Fruit fly (Drosophila melanogaster) whole organism, embryonic: ENCODE data around the gene Trxr1.
A peak's percentile ranks its signal among the peaks of the same experiment; 100 is the strongest.

Experiments
- Bdp1 ChIP-seq: fragments of 200-800 bp; sonication (Bioruptor generic); optimal IDR thresholded peaks from 3 replicates; lab custom pipeline; 2016; ENCODE audit warnings: missing biosample characterization, missing genetic modification characterization
- Blimp-1 ChIP-seq: fragments of 200-800 bp; sonication (Bioruptor generic); optimal IDR thresholded peaks from 3 replicates; lab custom pipeline; 2018; ENCODE audit warnings: missing biosample characterization, missing genetic modification characterization, mild to moderate bottlenecking, moderate library complexity, missing genetic modification reagents
- CG10654 ChIP-seq: fragments of 200-800 bp; sonication (Bioruptor generic); optimal IDR thresholded peaks from 2 replicates; lab custom pipeline; 2016; ENCODE audit warnings: missing biosample characterization, missing genetic modification characterization
- CG10979 ChIP-seq: fragments of 200-800 bp; sonication (Bioruptor generic); optimal IDR thresholded peaks from 2 replicates; lab custom pipeline; 2018; ENCODE audit warnings: missing biosample characterization, mild to moderate bottlenecking, missing genetic modification characterization, moderate library complexity
- CG11093 ChIP-seq: fragments of 200-800 bp; sonication (Bioruptor generic); IDR thresholded peaks from 3 replicates; pipeline ENCODE4 v1.3.6; 2022; ENCODE audit warnings: missing biosample characterization, missing genetic modification characterization
- CG11456 ChIP-seq: fragments of 200-800 bp; sonication (Bioruptor generic); IDR thresholded peaks from 3 replicates; pipeline ENCODE4 v1.3.6; 2022; ENCODE audit warnings: missing biosample characterization, missing genetic modification characterization
- CG13624 ChIP-seq: fragments of 200-800 bp; sonication (Bioruptor generic); optimal IDR thresholded peaks from 2 replicates; lab custom pipeline; 2016; ENCODE audit warnings: missing biosample characterization, missing genetic modification characterization
- CG14441 ChIP-seq: fragments of 200-800 bp; sonication (Bioruptor generic); IDR thresholded peaks from 2 replicates; pipeline ENCODE4 v1.3.6; 2022; ENCODE audit warnings: missing biosample characterization, missing genetic modification characterization
- CG14667 ChIP-seq: fragments of 200-800 bp; sonication (Bioruptor generic); IDR thresholded peaks from 2 replicates; pipeline ENCODE4 v1.3.6; 2022; ENCODE audit warnings: missing biosample characterization, missing genetic modification characterization
- CG14710 ChIP-seq: fragments of 200-800 bp; sonication (Bioruptor generic); optimal IDR thresholded peaks from 3 replicates; lab custom pipeline; 2019; ENCODE audit warnings: missing biosample characterization, mild to moderate bottlenecking, missing genetic modification characterization, moderate library complexity
- CG15514 ChIP-seq: fragments of 200-800 bp; sonication (Bioruptor generic); optimal IDR thresholded peaks from 3 replicates; lab custom pipeline; 2017; ENCODE audit warnings: missing biosample characterization, missing genetic modification characterization, mild to moderate bottlenecking, moderate library complexity, missing genetic modification reagents
- CG16813 ChIP-seq: fragments of 200-800 bp; sonication (Bioruptor generic); IDR thresholded peaks from 3 replicates; pipeline ENCODE4 v1.3.6; 2022; ENCODE audit warnings: missing biosample characterization, missing genetic modification characterization; ENCODE audit not compliant: partially characterized antibody
- CG17802 ChIP-seq: fragments of 200-800 bp; sonication (Bioruptor generic); optimal IDR thresholded peaks from 2 replicates; lab custom pipeline; 2018; ENCODE audit warnings: missing biosample characterization, mild to moderate bottlenecking, missing genetic modification characterization, moderate library complexity
- CG1792 ChIP-seq: fragments of 200-800 bp; sonication (Bioruptor generic); optimal IDR thresholded peaks from 2 replicates; lab custom pipeline; 2016; ENCODE audit warnings: missing biosample characterization, missing genetic modification characterization
- CG2199 ChIP-seq: fragments of 200-800 bp; sonication (Bioruptor generic); IDR thresholded peaks from 3 replicates; pipeline ENCODE4 v1.3.6; 2022; ENCODE audit warnings: missing biosample characterization, missing genetic modification characterization
- CG30403 ChIP-seq: fragments of 200-800 bp; sonication (Bioruptor generic); optimal IDR thresholded peaks from 3 replicates; lab custom pipeline; 2016; ENCODE audit warnings: missing biosample characterization, missing genetic modification characterization
- CG3407 ChIP-seq: fragments of 200-800 bp; sonication (Bioruptor generic); optimal IDR thresholded peaks from 2 replicates; lab custom pipeline; 2018; ENCODE audit warnings: missing biosample characterization, mild to moderate bottlenecking, missing genetic modification characterization
- CG34224 ChIP-seq: fragments of 200-800 bp; sonication (Bioruptor generic); IDR thresholded peaks from 3 replicates; pipeline ENCODE4 v1.3.6; 2022; ENCODE audit warnings: missing biosample characterization, missing genetic modification characterization; ENCODE audit not compliant: partially characterized antibody
- CG3838 ChIP-seq: fragments of 200-800 bp; sonication (Bioruptor generic); optimal IDR thresholded peaks from 3 replicates; lab custom pipeline; 2016; ENCODE audit warnings: missing biosample characterization, missing genetic modification characterization
- CG4617 ChIP-seq: fragments of 200-800 bp; sonication (Bioruptor generic); optimal IDR thresholded peaks from 3 replicates; lab custom pipeline; 2016; ENCODE audit warnings: missing biosample characterization, missing genetic modification characterization, borderline replicate concordance
- CG4820 ChIP-seq: fragments of 200-800 bp; sonication (Bioruptor generic); optimal IDR thresholded peaks from 3 replicates; lab custom pipeline; 2016; ENCODE audit warnings: missing biosample characterization, missing genetic modification characterization
- CG5180 ChIP-seq: fragments of 200-800 bp; sonication (Bioruptor generic); optimal IDR thresholded peaks from 3 replicates; lab custom pipeline; 2017; ENCODE audit warnings: missing biosample characterization, missing genetic modification characterization, mild to moderate bottlenecking, moderate library complexity, missing genetic modification reagents
- CG6175 ChIP-seq: fragments of 200-800 bp; sonication (Bioruptor generic); IDR thresholded peaks from 3 replicates; pipeline ENCODE4 v1.3.6; 2022; ENCODE audit warnings: missing biosample characterization, missing genetic modification characterization
- CG7271 ChIP-seq: fragments of 200-800 bp; sonication (Bioruptor generic); optimal IDR thresholded peaks from 2 replicates; lab custom pipeline; 2018; ENCODE audit warnings: missing biosample characterization, mild to moderate bottlenecking, missing genetic modification characterization, moderate library complexity
- CG7928 ChIP-seq: fragments of 200-800 bp; sonication (Bioruptor generic); optimal IDR thresholded peaks from 2 replicates; lab custom pipeline; 2017; ENCODE audit warnings: missing biosample characterization, mild to moderate bottlenecking, missing genetic modification characterization
- CG7963 ChIP-seq: fragments of 200-800 bp; sonication (Bioruptor generic); IDR thresholded peaks from 3 replicates; pipeline ENCODE4 v1.3.6; 2022; ENCODE audit warnings: missing biosample characterization, missing genetic modification characterization; ENCODE audit not compliant: partially characterized antibody
- CG9215 ChIP-seq: fragments of 200-800 bp; sonication (Bioruptor generic); IDR thresholded peaks from 2 replicates; pipeline ENCODE4 v1.3.6; 2022; ENCODE audit warnings: missing biosample characterization, missing genetic modification characterization
- Chrac-16 ChIP-seq: fragments of 200-800 bp; sonication (Bioruptor generic); optimal IDR thresholded peaks from 3 replicates; lab custom pipeline; 2016; ENCODE audit warnings: missing biosample characterization, missing genetic modification characterization
- Fer3 ChIP-seq: fragments of 200-800 bp; sonication (Bioruptor generic); optimal IDR thresholded peaks from 2 replicates; lab custom pipeline; 2018; ENCODE audit warnings: missing biosample characterization, mild to moderate bottlenecking, missing genetic modification characterization, moderate library complexity
- HLH4C ChIP-seq: fragments of 200-800 bp; sonication (Bioruptor generic); IDR thresholded peaks from 3 replicates; pipeline ENCODE4 v1.3.6; 2022; ENCODE audit warnings: missing biosample characterization, missing genetic modification characterization; ENCODE audit not compliant: partially characterized antibody
- Med ChIP-seq: fragments of 200-800 bp; sonication (Bioruptor generic); peaks from one replicate; lab custom pipeline; 2016; ENCODE audit warnings: missing biosample characterization, missing genetic modification characterization, mild to moderate bottlenecking, inconsistent platforms, moderate library complexity
- PHDP ChIP-seq: fragments of 200-800 bp; sonication (Bioruptor generic); optimal IDR thresholded peaks from 3 replicates; lab custom pipeline; 2018; ENCODE audit warnings: missing biosample characterization, mild to moderate bottlenecking, missing genetic modification characterization, moderate library complexity
- Ravus ChIP-seq: fragments of 200-800 bp; sonication (Bioruptor generic); IDR thresholded peaks from 2 replicates; pipeline ENCODE4 v1.3.6; 2022; ENCODE audit warnings: missing biosample characterization, missing genetic modification characterization
- Sry-δ ChIP-seq: fragments of 200-800 bp; sonication (Bioruptor generic); optimal IDR thresholded peaks from 2 replicates; lab custom pipeline; 2016; ENCODE audit warnings: missing biosample characterization, missing genetic modification characterization
- ap ChIP-seq: fragments of 200-800 bp; sonication (Bioruptor generic); IDR thresholded peaks from 2 replicates; pipeline ENCODE4 v1.3.6; 2022; ENCODE audit warnings: missing biosample characterization, missing genetic modification characterization
- ato ChIP-seq: fragments of 200-800 bp; sonication (Bioruptor generic); IDR thresholded peaks from 2 replicates; pipeline ENCODE4 v1.3.6; 2022; ENCODE audit warnings: missing biosample characterization, missing genetic modification characterization; ENCODE audit not compliant: partially characterized antibody
- br ChIP-seq: fragments of >200 bp; optimal IDR thresholded peaks from 2 replicates; lab custom pipeline; 2017
- eve ChIP-seq, 2 experiments: fragments of >200 bp; optimal IDR thresholded peaks; 2 replicates each; lab custom pipeline; 2017; ENCODE audit warnings: missing biosample characterization in 2 of 2, missing genetic modification characterization in 2 of 2
- ftz-f1 ChIP-seq: fragments of 200-800 bp; sonication (Bioruptor generic); optimal IDR thresholded peaks from 2 replicates; lab custom pipeline; 2016; ENCODE audit warnings: missing biosample characterization, missing genetic modification characterization
- gce ChIP-seq: fragments of 200-800 bp; sonication (Bioruptor generic); IDR thresholded peaks from 3 replicates; pipeline ENCODE4 v1.3.6; 2022; ENCODE audit warnings: missing biosample characterization, missing genetic modification characterization
- grn ChIP-seq: fragments of 200-800 bp; sonication (Bioruptor generic); optimal IDR thresholded peaks from 3 replicates; lab custom pipeline; 2017; ENCODE audit warnings: missing biosample characterization, missing genetic modification characterization
- hbn ChIP-seq: fragments of 200-800 bp; sonication (Bioruptor generic); IDR thresholded peaks from 2 replicates; pipeline ENCODE4 v1.3.6; 2022; ENCODE audit warnings: missing biosample characterization, missing genetic modification characterization; ENCODE audit not compliant: partially characterized antibody
- hkb ChIP-seq, 2 experiments: fragments of 200-800 bp in 1 of 2; fragments of >200 bp in 1 of 2; sonication (Bioruptor generic) in 1 of 2; IDR thresholded peaks in 1 of 2; optimal IDR thresholded peaks in 1 of 2; 2 replicates each; pipeline versions ENCODE4 v1.3.6 to Lab custom; 2017 to 2022; ENCODE audit warnings: missing biosample characterization in 1 of 2, missing genetic modification characterization in 1 of 2
- onecut ChIP-seq: fragments of 200-800 bp; sonication (Bioruptor generic); IDR thresholded peaks from 2 replicates; pipeline ENCODE4 v1.3.6; 2022; ENCODE audit warnings: missing biosample characterization, missing genetic modification characterization
- pnt ChIP-seq: fragments of 200-800 bp; sonication (Bioruptor generic); optimal IDR thresholded peaks from 3 replicates; lab custom pipeline; 2016; ENCODE audit warnings: missing biosample characterization, missing genetic modification characterization
- prd ChIP-seq, 3 experiments: fragments of >200 bp in 2 of 3; fragments of 200-800 bp in 1 of 3; sonication (Bioruptor generic) in 1 of 3; optimal IDR thresholded peaks in 2 of 3; IDR thresholded peaks in 1 of 3; 2 replicates in 2 of 3; 3 replicates in 1 of 3; pipeline versions ENCODE4 v1.3.6 to Lab custom; 2017 to 2022; ENCODE audit warnings: missing biosample characterization in 1 of 3, missing genetic modification characterization in 1 of 3
- ranshi ChIP-seq: fragments of 200-800 bp; sonication (Bioruptor generic); IDR thresholded peaks from 2 replicates; pipeline ENCODE4 v1.3.6; 2022; ENCODE audit warnings: missing biosample characterization, missing genetic modification characterization
- so ChIP-seq: fragments of 200-800 bp; sonication (Bioruptor generic); IDR thresholded peaks from 3 replicates; pipeline ENCODE4 v1.3.6; 2022; ENCODE audit warnings: missing biosample characterization, missing genetic modification characterization
- sqz ChIP-seq: fragments of 200-800 bp; sonication (Bioruptor generic); optimal IDR thresholded peaks from 3 replicates; lab custom pipeline; 2018; ENCODE audit warnings: missing biosample characterization, mild to moderate bottlenecking, missing genetic modification characterization
- tup ChIP-seq: fragments of 200-800 bp; sonication (Bioruptor generic); optimal IDR thresholded peaks from 2 replicates; lab custom pipeline; 2016; ENCODE audit warnings: missing biosample characterization, mild to moderate bottlenecking, missing genetic modification characterization, moderate library complexity
- wdn ChIP-seq: fragments of 200-800 bp; sonication (Bioruptor generic); IDR thresholded peaks from 2 replicates; pipeline ENCODE4 v1.3.6; 2022; ENCODE audit warnings: missing biosample characterization, missing genetic modification characterization

Trxr1 gene

dm6 chrX:8240431-8240830 is 1.9 kb upstream of the Trxr1 start, which contains the start of gene CG2147 (continued):
- no peak for TF ChIP-seq hkb (optimal IDR thresholded peaks at IDR 0.05; lab: Kevin White, UChicago)
- no peak for TF ChIP-seq hkb (GFP tag; IDR thresholded peaks at IDR 0.05; lab: Robert Waterston, UW)
- no peak for TF ChIP-seq grn
- TF ChIP-seq Ravus (GFP tag; lab: Robert Waterston, UW) = no peak
- TF ChIP-seq Fer3 (tag; lab: Kevin White, UChicago) = no peak
- TF ChIP-seq HLH4C (GFP tag; lab: Robert Waterston, UW) = peak; percentile 81
- peak; percentile 10 for TF ChIP-seq CG14710
- TF ChIP-seq CG10979 (tag; lab: Kevin White, UChicago) = no peak
- TF ChIP-seq CG10654 (GFP tag; lab: Kevin White, UChicago) = no peak
- no peak for TF ChIP-seq prd (optimal IDR thresholded peaks at IDR 0.05; lab: Kevin White, UChicago)
- no peak for TF ChIP-seq prd (GFP tag; IDR thresholded peaks at IDR 0.05; lab: Robert Waterston, UW)
- TF ChIP-seq wdn (GFP tag; lab: Robert Waterston, UW) = no peak
- no peak for TF ChIP-seq onecut (GFP tag; lab: Robert Waterston, UW)
- no peak for TF ChIP-seq so (GFP tag; lab: Robert Waterston, UW)
- TF ChIP-seq CG9215 (GFP tag; lab: Robert Waterston, UW) = no peak
- TF ChIP-seq CG11093 (GFP tag; lab: Robert Waterston, UW) = no peak
- no peak for TF ChIP-seq CG6175 (GFP tag; lab: Robert Waterston, UW)
- no peak for TF ChIP-seq ranshi (GFP tag; lab: Robert Waterston, UW)
- no peak for TF ChIP-seq CG2199
- TF ChIP-seq CG34224 (GFP tag; lab: Robert Waterston, UW) = peak; percentile 91
- no peak for TF ChIP-seq CG17802 (tag; lab: Kevin White, UChicago)
- TF ChIP-seq br (lab: Kevin White, UChicago) = no peak
- no peak for TF ChIP-seq Blimp-1 (GFP tag; lab: Kevin White, UChicago)
- TF ChIP-seq CG15514 (GFP tag; lab: Kevin White, UChicago) = peak; percentile 51
- no peak for TF ChIP-seq ftz-f1 (GFP tag; lab: Kevin White, UChicago)
- no peak for TF ChIP-seq CG30403
- no peak for TF ChIP-seq CG14667
- TF ChIP-seq gce = no peak
- TF ChIP-seq pnt = no peak
- TF ChIP-seq Sry-δ (GFP tag; lab: Kevin White, UChicago) = peak; percentile 70
- TF ChIP-seq CG3407 = no peak
- no peak for TF ChIP-seq Bdp1 (GFP tag; lab: Kevin White, UChicago)
- TF ChIP-seq CG3838 (GFP tag; lab: Kevin White, UChicago) = no peak
- no peak for TF ChIP-seq CG13624
- TF ChIP-seq PHDP = no peak
- TF ChIP-seq CG4820 (GFP tag; lab: Kevin White, UChicago) = no peak
- no peak for TF ChIP-seq eve (GFP tag; optimal IDR thresholded peaks at IDR 0.05; lab: Kevin White, UChicago)
- TF ChIP-seq CG14441 (GFP tag; lab: Robert Waterston, UW) = no peak
- TF ChIP-seq CG4617 (GFP tag; lab: Kevin White, UChicago) = no peak
- TF ChIP-seq tup (GFP tag; lab: Kevin White, UChicago) = no peak
- TF ChIP-seq CG7271 (tag; lab: Kevin White, UChicago) = no peak
- peak; percentile 68 for TF ChIP-seq ato (GFP tag; lab: Robert Waterston, UW)
- no peak for TF ChIP-seq CG7928 (GFP tag; lab: Kevin White, UChicago)
- TF ChIP-seq CG1792 = no peak
- no peak for TF ChIP-seq CG11456
- peak; percentile 72 for TF ChIP-seq CG16813 (GFP tag; lab: Robert Waterston, UW)
- peak; percentile 84 for TF ChIP-seq hbn (GFP tag; lab: Robert Waterston, UW)
- peak; percentile 55 for TF ChIP-seq Med (GFP tag; lab: Kevin White, UChicago)
- no peak for TF ChIP-seq ap (GFP tag; lab: Robert Waterston, UW)
- TF ChIP-seq sqz (GFP tag; lab: Kevin White, UChicago) = no peak
- no peak for TF ChIP-seq Chrac-16 (GFP tag; lab: Kevin White, UChicago)
- TF ChIP-seq CG5180 (GFP tag; lab: Kevin White, UChicago) = no peak
- TF ChIP-seq CG7963 (GFP tag; lab: Robert Waterston, UW) = peak; percentile 75
